Worm (Caenorhabditis elegans) whole organism, L2 larva: ENCODE measurements around the gene C32C4.3.

ENCODE experiments used
- C34F6.9 ChIP-seq: fragments of 150-350 bp; optimal IDR thresholded peaks from 2 replicates; lab custom pipeline; 2014; ENCODE audit warnings: missing biosample characterization, missing genetic modification characterization
- F13H6.1 ChIP-seq: sonication (generic microtip); optimal IDR thresholded peaks from 2 replicates; lab custom pipeline; 2016; ENCODE audit warnings: missing genetic modification characterization, missing compliant biosample characterization
- R02D3.7 ChIP-seq: fragments of 150-350 bp; optimal IDR thresholded peaks from 2 replicates; lab custom pipeline; 2014; ENCODE audit warnings: missing biosample characterization, missing genetic modification characterization
- Y55F3AM.14 ChIP-seq: fragments of 200-800 bp; sonication (Bioruptor generic); optimal IDR thresholded peaks from 2 replicates; lab custom pipeline; 2018; ENCODE audit warnings: mild to moderate bottlenecking, missing genetic modification characterization, missing compliant biosample characterization
- ZK546.5 ChIP-seq: sonication (generic microtip); optimal IDR thresholded peaks from 2 replicates; lab custom pipeline; 2017; ENCODE audit warnings: missing biosample characterization, missing genetic modification characterization
- alr-1 ChIP-seq: fragments of 150-350 bp; optimal IDR thresholded peaks from 2 replicates; lab custom pipeline; 2014; ENCODE audit warnings: missing biosample characterization, missing genetic modification characterization
- aly-2 ChIP-seq: fragments of 150-350 bp; optimal IDR thresholded peaks from 2 replicates; lab custom pipeline; 2014; ENCODE audit warnings: missing biosample characterization, missing genetic modification characterization
- blmp-1 ChIP-seq: sonication (generic microtip); optimal IDR thresholded peaks from 2 replicates; lab custom pipeline; 2017; ENCODE audit warnings: missing genetic modification characterization, mild to moderate bottlenecking, missing compliant biosample characterization, antibody characterized with exemption, moderate library complexity; ENCODE audit not compliant: insufficient read depth
- ceh-82 ChIP-seq: fragments of 150-350 bp; optimal IDR thresholded peaks from 2 replicates; lab custom pipeline; 2014; ENCODE audit warnings: missing biosample characterization, missing genetic modification characterization
- crh-2 ChIP-seq: sonication (generic microtip); optimal IDR thresholded peaks from 2 replicates; lab custom pipeline; 2017; ENCODE audit warnings: missing biosample characterization, missing genetic modification characterization
- dmd-4 ChIP-seq: sonication (generic microtip); optimal IDR thresholded peaks from 2 replicates; lab custom pipeline; 2017; ENCODE audit warnings: missing biosample characterization, missing genetic modification characterization
- egl-27 ChIP-seq: sonication (generic microtip); optimal IDR thresholded peaks from 3 replicates; lab custom pipeline; 2017; ENCODE audit warnings: missing biosample characterization, missing genetic modification reagents, missing genetic modification characterization
- elt-1 ChIP-seq: fragments of 150-350 bp; optimal IDR thresholded peaks from 2 replicates; lab custom pipeline; 2014; ENCODE audit warnings: missing biosample characterization, missing genetic modification characterization
- elt-3 ChIP-seq: sonication (generic microtip); optimal IDR thresholded peaks from 2 replicates; lab custom pipeline; 2017; ENCODE audit warnings: missing biosample characterization, missing genetic modification characterization
- fos-1 ChIP-seq: fragments of 150-350 bp; optimal IDR thresholded peaks from 2 replicates; lab custom pipeline; 2014; ENCODE audit warnings: missing biosample characterization, missing genetic modification characterization
- gmeb-1 ChIP-seq: fragments of 150-350 bp; optimal IDR thresholded peaks from 2 replicates; lab custom pipeline; 2014; ENCODE audit warnings: missing biosample characterization, missing genetic modification characterization
- lin-13 ChIP-seq: fragments of 150-350 bp; optimal IDR thresholded peaks from 2 replicates; lab custom pipeline; 2014; ENCODE audit warnings: missing biosample characterization, missing genetic modification reagents, missing genetic modification characterization
- lin-39 ChIP-seq: fragments of 150-350 bp; optimal IDR thresholded peaks from 2 replicates; lab custom pipeline; 2014; ENCODE audit warnings: missing biosample characterization, missing genetic modification reagents, missing genetic modification characterization
- lsy-2 ChIP-seq, 2 experiments: fragments of 150-350 bp in 1 of 2; sonication (generic microtip) in 1 of 2; optimal IDR thresholded peaks; 2 replicates each; lab custom pipeline; 2014 to 2017; ENCODE audit warnings: missing biosample characterization in 2 of 2, missing genetic modification characterization in 2 of 2
- mab-5 ChIP-seq: fragments of 150-350 bp; optimal IDR thresholded peaks from 2 replicates; lab custom pipeline; 2014; ENCODE audit warnings: missing biosample characterization, missing genetic modification characterization
- mdl-1 ChIP-seq, 2 experiments: fragments of 150-350 bp in 1 of 2; sonication (generic microtip) in 1 of 2; optimal IDR thresholded peaks; 2 replicates each; lab custom pipeline; 2017; ENCODE audit warnings: missing biosample characterization in 2 of 2, missing genetic modification characterization in 2 of 2
- nhr-10 ChIP-seq: sonication (generic microtip); optimal IDR thresholded peaks from 2 replicates; lab custom pipeline; 2017; ENCODE audit warnings: missing biosample characterization, missing genetic modification characterization
- nhr-11 ChIP-seq: fragments of 150-350 bp; optimal IDR thresholded peaks from 2 replicates; lab custom pipeline; 2014; ENCODE audit warnings: missing biosample characterization, missing genetic modification characterization
- nhr-12 ChIP-seq: fragments of 150-350 bp; optimal IDR thresholded peaks from 2 replicates; lab custom pipeline; 2014; ENCODE audit warnings: missing biosample characterization, missing genetic modification characterization
- nhr-129 ChIP-seq: fragments of 150-350 bp; optimal IDR thresholded peaks from 2 replicates; lab custom pipeline; 2014; ENCODE audit warnings: missing biosample characterization, missing genetic modification characterization
- nhr-21 ChIP-seq: fragments of 150-350 bp; optimal IDR thresholded peaks from 2 replicates; lab custom pipeline; 2014; ENCODE audit warnings: missing biosample characterization, missing genetic modification characterization
- nhr-23 ChIP-seq: fragments of 150-350 bp; optimal IDR thresholded peaks from 2 replicates; lab custom pipeline; 2014; ENCODE audit warnings: missing biosample characterization, missing genetic modification reagents, missing genetic modification characterization
- nhr-25 ChIP-seq: fragments of 150-350 bp; sonication (generic microtip); optimal IDR thresholded peaks from 3 replicates; lab custom pipeline; 2014; ENCODE audit warnings: missing biosample characterization, missing genetic modification characterization
- nhr-6 ChIP-seq: fragments of 150-350 bp; optimal IDR thresholded peaks from 2 replicates; lab custom pipeline; 2014; ENCODE audit warnings: missing biosample characterization, missing genetic modification characterization
- peb-1 ChIP-seq: fragments of 150-350 bp; optimal IDR thresholded peaks from 2 replicates; lab custom pipeline; 2014; ENCODE audit warnings: missing biosample characterization, missing genetic modification characterization
- skn-1 ChIP-seq: sonication (generic microtip); optimal IDR thresholded peaks from 2 replicates; lab custom pipeline; 2017; ENCODE audit warnings: missing biosample characterization, missing genetic modification characterization
- sma-3 ChIP-seq: sonication (generic microtip); optimal IDR thresholded peaks from 2 replicates; lab custom pipeline; 2016; ENCODE audit warnings: missing genetic modification reagents, missing genetic modification characterization, missing compliant biosample characterization
- sma-9 ChIP-seq, 2 experiments: fragments of 150-350 bp in 1 of 2; sonication (generic microtip) in 1 of 2; optimal IDR thresholded peaks; 2 replicates each; lab custom pipeline; 2014 to 2016; ENCODE audit warnings: missing genetic modification characterization in 2 of 2, mild to moderate bottlenecking in 1 of 2, missing biosample characterization in 1 of 2, missing compliant biosample characterization in 1 of 2, missing genetic modification reagents in 1 of 2, moderate library complexity in 1 of 2
- snpc-4 ChIP-seq: fragments of 150-350 bp; optimal IDR thresholded peaks from 2 replicates; lab custom pipeline; 2014; ENCODE audit warnings: missing biosample characterization, missing genetic modification characterization
- unc-39 ChIP-seq: fragments of 150-350 bp; optimal IDR thresholded peaks from 2 replicates; lab custom pipeline; 2014; ENCODE audit warnings: missing biosample characterization, missing genetic modification characterization
- unc-55 ChIP-seq: fragments of 150-350 bp; sonication (generic microtip); optimal IDR thresholded peaks from 3 replicates; lab custom pipeline; 2014; ENCODE audit warnings: missing biosample characterization, missing genetic modification reagents, missing genetic modification characterization
- zag-1 ChIP-seq: fragments of 150-350 bp; optimal IDR thresholded peaks from 2 replicates; lab custom pipeline; 2014; ENCODE audit warnings: missing biosample characterization, missing genetic modification characterization
- ztf-4 ChIP-seq: fragments of 150-350 bp; optimal IDR thresholded peaks from 2 replicates; lab custom pipeline; 2014; ENCODE audit warnings: missing biosample characterization, missing genetic modification characterization

C32C4.3 gene

ce11 chrV:10681117-10681959 is 34.4 kb upstream of the C32C4.3 start:
- peak; percentile 60 to 73 for TF ChIP-seq mdl-1 (tag; optimal IDR thresholded peaks at IDR 0.05; lab: Kevin White, UChicago)
- TF ChIP-seq egl-27 (tag; lab: Kevin White, UChicago) = peak; percentile 49
- no peak for TF ChIP-seq zag-1 (tag; lab: Kevin White, UChicago)
- TF ChIP-seq sma-3 (GFP tag; lab: Kevin White, UChicago) = peak; percentile 22
- no peak for TF ChIP-seq C34F6.9 (tag; lab: Kevin White, UChicago)
- TF ChIP-seq F13H6.1 (tag; lab: Kevin White, UChicago) = peak; percentile 62
- TF ChIP-seq Y55F3AM.14 = peak; percentile 65
- peak in 1 of 2 experiments; percentile 19 for TF ChIP-seq lsy-2 (tag; optimal IDR thresholded peaks at IDR 0.05; lab: Kevin White, UChicago)
- TF ChIP-seq nhr-21 (tag; lab: Kevin White, UChicago) = peak; percentile 65
- TF ChIP-seq crh-2 = peak; percentile 12
- no peak for TF ChIP-seq R02D3.7 (tag; lab: Kevin White, UChicago)
- TF ChIP-seq peb-1 = peak; percentile 11
- peak; percentile 10 for TF ChIP-seq nhr-25 (tag; lab: Kevin White, UChicago)
- peak; percentile 61 for TF ChIP-seq nhr-129 (tag; lab: Kevin White, UChicago)
- TF ChIP-seq mab-5 (tag; lab: Kevin White, UChicago) = no peak
- TF ChIP-seq fos-1 (tag; lab: Kevin White, UChicago) = peak; percentile 64
- TF ChIP-seq skn-1 (tag; lab: Kevin White, UChicago) = no peak
- TF ChIP-seq nhr-23 (tag; lab: Kevin White, UChicago) = no peak
- peak; percentile 46 for TF ChIP-seq sma-9 (GFP tag; optimal IDR thresholded peaks at IDR 0.05; lab: Kevin White, UChicago)
- no peak for TF ChIP-seq sma-9 (tag; optimal IDR thresholded peaks at IDR 0.05; lab: Kevin White, UChicago)

- TF ChIP-seq sma-9 (GFP tag; optimal IDR thresholded peaks at IDR 0.05; lab: Kevin White, UChicago) (no peak), sma-9 (tag; optimal IDR thresholded peaks at IDR 0.05; lab: Kevin White, UChicago) (no peak), nhr-10 (tag; lab: Kevin White, UChicago) (no peak), sma-3 (GFP tag; lab: Kevin White, UChicago) (no peak), lin-13 (GFP tag; lab: Kevin White, UChicago) (no peak), lsy-2 (tag; optimal IDR thresholded peaks at IDR 0.05; lab: Kevin White, UChicago) (peak in 1 of 2 experiments; percentile 73), C34F6.9 (tag; lab: Kevin White, UChicago) (peak; percentile 42), unc-55 (peak; percentile 41), nhr-129 (tag; lab: Kevin White, UChicago) (peak; percentile 3)
These were observed 33.2 kb upstream of the C32C4.3 start for ce11 chrV:10679990-10680602.

- TF ChIP-seq nhr-6 (tag; lab: Kevin White, UChicago) (no peak), unc-55 (no peak), peb-1 (no peak), fos-1 (tag; lab: Kevin White, UChicago) (peak; percentile 4), Y55F3AM.14 (no peak), C34F6.9 (tag; lab: Kevin White, UChicago) (no peak), lsy-2 (tag; optimal IDR thresholded peaks at IDR 0.05; lab: Kevin White, UChicago) (peak in 1 of 2 experiments; percentile 6)
These were observed 32.1 kb upstream of the C32C4.3 start for ce11 chrV:10679080-10679479.

- TF ChIP-seq mab-5 (tag; lab: Kevin White, UChicago) (no peak), sma-9 (GFP tag; optimal IDR thresholded peaks at IDR 0.05; lab: Kevin White, UChicago) (no peak), sma-9 (tag; optimal IDR thresholded peaks at IDR 0.05; lab: Kevin White, UChicago) (no peak), dmd-4 (tag; lab: Kevin White, UChicago) (no peak), crh-2 (peak; percentile 13), lsy-2 (tag; optimal IDR thresholded peaks at IDR 0.05; lab: Kevin White, UChicago) (peak in 1 of 2 experiments; percentile 52), C34F6.9 (tag; lab: Kevin White, UChicago) (peak; percentile 81), skn-1 (tag; lab: Kevin White, UChicago) (no peak), sma-3 (GFP tag; lab: Kevin White, UChicago) (no peak), nhr-10 (tag; lab: Kevin White, UChicago) (no peak), unc-39 (tag; lab: Kevin White, UChicago) (no peak), nhr-21 (tag; lab: Kevin White, UChicago) (no peak), nhr-11 (tag; lab: Kevin White, UChicago) (no peak), snpc-4 (tag; lab: Kevin White, UChicago) (no peak), unc-55 (peak; percentile 66), zag-1 (tag; lab: Kevin White, UChicago) (peak; percentile 70), nhr-23 (tag; lab: Kevin White, UChicago) (no peak), nhr-6 (tag; lab: Kevin White, UChicago) (no peak), nhr-129 (tag; lab: Kevin White, UChicago) (peak; percentile 73), blmp-1 (tag; lab: Kevin White, UChicago) (no peak), lin-39 (no peak), elt-3 (tag; lab: Kevin White, UChicago) (no peak), elt-1 (tag; lab: Kevin White, UChicago) (no peak), nhr-12 (no peak), aly-2 (no peak), F13H6.1 (tag; lab: Kevin White, UChicago) (peak; percentile 64), gmeb-1 (no peak), lin-13 (GFP tag; lab: Kevin White, UChicago) (no peak), Y55F3AM.14 (peak; percentile 60), nhr-25 (tag; lab: Kevin White, UChicago) (no peak), ceh-82 (no peak), ZK546.5 (tag; lab: Kevin White, UChicago) (no peak), ztf-4 (tag; lab: Kevin White, UChicago) (no peak), alr-1 (tag; lab: Kevin White, UChicago) (no peak), mdl-1 (tag; optimal IDR thresholded peaks at IDR 0.05; lab: Kevin White, UChicago) (peak in 1 of 2 experiments; percentile 41)
These were observed 30.5 kb upstream of the C32C4.3 start for ce11 chrV:10677459-10677858.
